Fruit fly (Drosophila melanogaster): Measurements from ENCODE around the gene Nedd4.

The Nedd4 gene

dm6 chr3L:17496871-17497492 is 32.9 kb upstream of the Nedd4 start (continued):
- no peak for TF ChIP-seq sim (GFP tag; IDR thresholded peaks at IDR 0.05)
- TF ChIP-seq dati (GFP tag; IDR thresholded peaks at IDR 0.05), result no peak
- no peak for TF ChIP-seq ttk (GFP tag; IDR thresholded peaks at IDR 0.05)
- TF ChIP-seq Rfx (GFP tag; IDR thresholded peaks at IDR 0.05), result no peak
- no peak for TF ChIP-seq wek (GFP tag; optimal IDR thresholded peaks at IDR 0.05)
- no peak for TF ChIP-seq CG10431 (GFP tag; optimal IDR thresholded peaks at IDR 0.05)
- TF ChIP-seq gcm2 (GFP tag; optimal IDR thresholded peaks at IDR 0.05), result no peak
- peak; percentile 15 for TF ChIP-seq Abd-B (GFP tag; optimal IDR thresholded peaks at IDR 0.05)
- no peak for TF ChIP-seq en (GFP tag; optimal IDR thresholded peaks at IDR 0.05)
- TF ChIP-seq CG42726 (GFP tag; IDR thresholded peaks at IDR 0.05; ENCODE audit: partially characterized antibody), result no peak
- no peak for TF ChIP-seq dan (GFP tag; IDR thresholded peaks at IDR 0.05)
- no peak for TF ChIP-seq CG6175 (GFP tag; IDR thresholded peaks at IDR 0.05)
- TF ChIP-seq Hand (GFP tag; optimal IDR thresholded peaks at IDR 0.05), result no peak
- TF ChIP-seq Blimp-1 (GFP tag; optimal IDR thresholded peaks at IDR 0.05), result no peak
- TF ChIP-seq Hsf (GFP tag; optimal IDR thresholded peaks at IDR 0.05), result no peak
- TF ChIP-seq MTF-1 (GFP tag; optimal IDR thresholded peaks at IDR 0.05; ENCODE audit: borderline replicate concordance), result no peak
- TF ChIP-seq CG6272 (GFP tag; IDR thresholded peaks at IDR 0.05), result no peak
- no peak for TF ChIP-seq CG11456 (GFP tag; IDR thresholded peaks at IDR 0.05)
- no peak for TF ChIP-seq CG14667 (GFP tag; IDR thresholded peaks at IDR 0.05)
- TF ChIP-seq HmgZ (tag; optimal IDR thresholded peaks at IDR 0.05), result no peak
- no peak for TF ChIP-seq CG10321 (GFP tag; IDR thresholded peaks at IDR 0.05)
- TF ChIP-seq GATAe (GFP tag; conservative IDR thresholded peaks at IDR 0.05), result no peak
- TF ChIP-seq BEAF-32 (GFP tag; optimal IDR thresholded peaks at IDR 0.05), result no peak
- TF ChIP-seq chif (GFP tag; optimal IDR thresholded peaks at IDR 0.05), result peak in 1 of 2 experiments; percentile 28
- TF ChIP-seq ash1 (GFP tag; optimal IDR thresholded peaks at IDR 0.05), result no peak
- no peak for TF ChIP-seq fd3F (GFP tag; optimal IDR thresholded peaks at IDR 0.05)
- no peak for TF ChIP-seq gsb (GFP tag; IDR thresholded peaks at IDR 0.05)
- peak; percentile 19 for TF ChIP-seq Atf-2 (GFP tag; optimal IDR thresholded peaks at IDR 0.05)
- TF ChIP-seq CG4707 (GFP tag; optimal IDR thresholded peaks at IDR 0.05), result no peak
- no peak for TF ChIP-seq zf30C (GFP tag; optimal IDR thresholded peaks at IDR 0.05)
- no peak for TF ChIP-seq CG9817 (tag; optimal IDR thresholded peaks at IDR 0.05)
- no peak for TF ChIP-seq lola (GFP tag; optimal IDR thresholded peaks at IDR 0.05)
- no peak for TF ChIP-seq H2.0 (GFP tag; IDR thresholded peaks at IDR 0.05)
- no peak for TF ChIP-seq Bdp1 (GFP tag; optimal IDR thresholded peaks at IDR 0.05)
- TF ChIP-seq ssp (GFP tag; IDR thresholded peaks at IDR 0.05), result no peak
- TF ChIP-seq repo (GFP tag; optimal IDR thresholded peaks at IDR 0.05), result no peak
- TF ChIP-seq nau (GFP tag; optimal IDR thresholded peaks at IDR 0.05), result no peak
- TF ChIP-seq CG15696 (tag; optimal IDR thresholded peaks at IDR 0.05), result no peak
- TF ChIP-seq jumu (GFP tag; optimal IDR thresholded peaks at IDR 0.05), result no peak
- no peak for TF ChIP-seq hth (optimal IDR thresholded peaks at IDR 0.05)
- no peak for TF ChIP-seq CG16813 (GFP tag; IDR thresholded peaks at IDR 0.05; ENCODE audit: partially characterized antibody)
- no peak for TF ChIP-seq fd102C (GFP tag; optimal IDR thresholded peaks at IDR 0.05)
- no peak for TF ChIP-seq bigmax (GFP tag; optimal IDR thresholded peaks at IDR 0.05)
- no peak for TF ChIP-seq maf-S (GFP tag; optimal IDR thresholded peaks at IDR 0.05)
- no peak for TF ChIP-seq Usf (GFP tag; optimal IDR thresholded peaks at IDR 0.05)
- TF ChIP-seq Myb (GFP tag; optimal IDR thresholded peaks at IDR 0.05), result no peak
- no peak for TF ChIP-seq CG4404 (GFP tag; IDR thresholded peaks at IDR 0.05)
- TF ChIP-seq Oaz (GFP tag; IDR thresholded peaks at IDR 0.05), result no peak
- TF ChIP-seq Trl (optimal IDR thresholded peaks at IDR 0.05), result no peak
- no peak for TF ChIP-seq Trl (GFP tag; optimal IDR thresholded peaks at IDR 0.05)
- no peak for TF ChIP-seq wdn (GFP tag; IDR thresholded peaks at IDR 0.05)
- TF ChIP-seq Fer1 (GFP tag; optimal IDR thresholded peaks at IDR 0.05), result no peak
